Worm (Caenorhabditis elegans) whole organism, L3 larva: ENCODE data around the gene sec-24.1.
A peak's percentile ranks its signal among the peaks of the same experiment; 100 is the strongest.

ENCODE experiments used
- R02D3.7 ChIP-seq: fragments of 150-350 bp; optimal IDR thresholded peaks from 2 replicates; lab custom pipeline; 2014; ENCODE audit warnings: missing biosample characterization, missing genetic modification characterization
- ZK546.5 ChIP-seq: sonication (generic microtip); optimal IDR thresholded peaks from 2 replicates; lab custom pipeline; 2017; ENCODE audit warnings: missing biosample characterization, missing genetic modification characterization
- aly-2 ChIP-seq: fragments of 150-350 bp; optimal IDR thresholded peaks from 2 replicates; lab custom pipeline; 2014; ENCODE audit warnings: missing biosample characterization, missing genetic modification characterization
- ama-1 ChIP-seq: fragments of 150-350 bp; optimal IDR thresholded peaks from 2 replicates; lab custom pipeline; 2018
- ceh-16 ChIP-seq: sonication (generic microtip); optimal IDR thresholded peaks from 2 replicates; lab custom pipeline; 2017; ENCODE audit warnings: missing biosample characterization, missing genetic modification characterization
- ceh-28 ChIP-seq: fragments of 150-350 bp; optimal IDR thresholded peaks from 2 replicates; lab custom pipeline; 2014; ENCODE audit warnings: missing biosample characterization, missing genetic modification reagents, missing genetic modification characterization
- ceh-82 ChIP-seq: fragments of 150-350 bp; optimal IDR thresholded peaks from 2 replicates; lab custom pipeline; 2014; ENCODE audit warnings: missing biosample characterization, missing genetic modification characterization
- ceh-9 ChIP-seq: sonication (generic microtip); optimal IDR thresholded peaks from 2 replicates; lab custom pipeline; 2018; ENCODE audit warnings: missing biosample characterization, missing genetic modification characterization
- daf-12 ChIP-seq: fragments of 150-350 bp; optimal IDR thresholded peaks from 2 replicates; lab custom pipeline; 2014; ENCODE audit warnings: missing biosample characterization, missing genetic modification reagents, missing genetic modification characterization
- egl-27 ChIP-seq: sonication (generic microtip); optimal IDR thresholded peaks from 4 replicates; lab custom pipeline; 2017; ENCODE audit warnings: missing biosample characterization, missing genetic modification reagents, missing genetic modification characterization
- egl-5 ChIP-seq: fragments of 150-350 bp; optimal IDR thresholded peaks from 2 replicates; lab custom pipeline; 2017; ENCODE audit warnings: missing biosample characterization, missing genetic modification reagents, missing genetic modification characterization, inconsistent platforms
- elt-1 ChIP-seq: fragments of 150-350 bp; optimal IDR thresholded peaks from 2 replicates; lab custom pipeline; 2014; ENCODE audit warnings: missing biosample characterization, missing genetic modification characterization
- elt-2 ChIP-seq: sonication (generic microtip); optimal IDR thresholded peaks from 2 replicates; lab custom pipeline; 2016; ENCODE audit warnings: missing genetic modification reagents, mild to moderate bottlenecking, missing genetic modification characterization, missing compliant biosample characterization
- elt-3 ChIP-seq, 3 experiments: fragments of 150-350 bp in 1 of 3; sonication (generic microtip) in 2 of 3; optimal IDR thresholded peaks; 2 replicates in 2 of 3; 4 replicates in 1 of 3; lab custom pipeline; 2014 to 2017; ENCODE audit warnings: missing biosample characterization in 3 of 3, missing genetic modification characterization in 3 of 3
- eor-1 ChIP-seq, 2 experiments: fragments of 150-350 bp; optimal IDR thresholded peaks; 2 replicates each; lab custom pipeline; 2014 to 2018; ENCODE audit warnings: missing biosample characterization in 2 of 2, missing genetic modification characterization in 2 of 2
- fkh-10 ChIP-seq: sonication (generic microtip); optimal IDR thresholded peaks from 2 replicates; lab custom pipeline; 2017; ENCODE audit warnings: missing biosample characterization, missing genetic modification reagents, missing genetic modification characterization
- fkh-2 ChIP-seq: fragments of 150-350 bp; optimal IDR thresholded peaks from 2 replicates; lab custom pipeline; 2014; ENCODE audit warnings: missing biosample characterization, missing genetic modification reagents, missing genetic modification characterization
- fos-1 ChIP-seq: fragments of 150-350 bp; optimal IDR thresholded peaks from 2 replicates; lab custom pipeline; 2014; ENCODE audit warnings: missing biosample characterization, missing genetic modification characterization
- hmg-11 ChIP-seq: sonication (generic microtip); optimal IDR thresholded peaks from 2 replicates; lab custom pipeline; 2016; ENCODE audit warnings: missing genetic modification characterization, missing compliant biosample characterization
- jun-1 ChIP-seq: fragments of 150-350 bp; optimal IDR thresholded peaks from 2 replicates; lab custom pipeline; 2014; ENCODE audit warnings: missing biosample characterization, missing genetic modification reagents, missing genetic modification characterization
- lin-15B ChIP-seq: fragments of 150-350 bp; optimal IDR thresholded peaks from 2 replicates; lab custom pipeline; 2014; ENCODE audit warnings: missing biosample characterization, missing genetic modification characterization
- lin-39 ChIP-seq: fragments of 150-350 bp; optimal IDR thresholded peaks from 2 replicates; lab custom pipeline; 2018; ENCODE audit warnings: missing biosample characterization, missing genetic modification reagents, missing genetic modification characterization
- lsy-12 ChIP-seq: sonication (generic microtip); optimal IDR thresholded peaks from 2 replicates; lab custom pipeline; 2016; ENCODE audit warnings: mild to moderate bottlenecking, missing genetic modification characterization, missing compliant biosample characterization
- mdl-1 ChIP-seq: fragments of 150-350 bp; optimal IDR thresholded peaks from 2 replicates; lab custom pipeline; 2014; ENCODE audit warnings: missing biosample characterization, missing genetic modification characterization
- mml-1 ChIP-seq: fragments of 150-350 bp; sonication (generic microtip); optimal IDR thresholded peaks from 3 replicates; lab custom pipeline; 2014; ENCODE audit warnings: missing biosample characterization, missing genetic modification characterization
- nfya-1 ChIP-seq: sonication (generic microtip); optimal IDR thresholded peaks from 2 replicates; lab custom pipeline; 2017; ENCODE audit warnings: missing genetic modification characterization, mild to moderate bottlenecking, missing compliant biosample characterization, antibody characterized with exemption, moderate library complexity; ENCODE audit not compliant: insufficient read depth
- nhr-11 ChIP-seq: fragments of 150-350 bp; optimal IDR thresholded peaks from 2 replicates; lab custom pipeline; 2014; ENCODE audit warnings: missing biosample characterization, missing genetic modification characterization
- nhr-12 ChIP-seq: fragments of 150-350 bp; optimal IDR thresholded peaks from 2 replicates; lab custom pipeline; 2014; ENCODE audit warnings: missing biosample characterization, missing genetic modification characterization
- nhr-23 ChIP-seq: fragments of 150-350 bp; optimal IDR thresholded peaks from 2 replicates; lab custom pipeline; 2014; ENCODE audit warnings: missing biosample characterization, missing genetic modification reagents, missing genetic modification characterization
- nhr-237 ChIP-seq: fragments of 150-350 bp; optimal IDR thresholded peaks from 2 replicates; lab custom pipeline; 2014; ENCODE audit warnings: missing biosample characterization, missing genetic modification characterization
- nhr-25 ChIP-seq: sonication (generic microtip); optimal IDR thresholded peaks from 2 replicates; lab custom pipeline; 2017; ENCODE audit warnings: missing biosample characterization, missing genetic modification characterization
- nhr-28 ChIP-seq: fragments of 150-350 bp; optimal IDR thresholded peaks from 2 replicates; lab custom pipeline; 2014; ENCODE audit warnings: missing biosample characterization, missing genetic modification characterization
- nhr-43 ChIP-seq: sonication (generic microtip); optimal IDR thresholded peaks from 2 replicates; lab custom pipeline; 2016; ENCODE audit warnings: mild to moderate bottlenecking, missing genetic modification characterization, missing compliant biosample characterization; ENCODE audit not compliant: poor library complexity, severe bottlenecking
- nhr-67 ChIP-seq: fragments of 150-350 bp; optimal IDR thresholded peaks from 2 replicates; lab custom pipeline; 2014; ENCODE audit warnings: missing biosample characterization, missing genetic modification characterization
- nhr-76 ChIP-seq: fragments of 150-350 bp; sonication (generic microtip); optimal IDR thresholded peaks from 5 replicates; lab custom pipeline; 2014; ENCODE audit warnings: missing biosample characterization, missing genetic modification characterization
- nhr-77 ChIP-seq: fragments of 150-350 bp; optimal IDR thresholded peaks from 2 replicates; lab custom pipeline; 2014; ENCODE audit warnings: missing biosample characterization, missing genetic modification characterization
- pha-4 ChIP-seq: fragments of 150-350 bp; optimal IDR thresholded peaks from 2 replicates; lab custom pipeline; 2014; ENCODE audit warnings: missing biosample characterization, missing genetic modification reagents, missing genetic modification characterization
- pqm-1 ChIP-seq: fragments of 150-350 bp; optimal IDR thresholded peaks from 2 replicates; lab custom pipeline; 2017; ENCODE audit warnings: missing biosample characterization, missing genetic modification characterization, inconsistent platforms
- sea-2 ChIP-seq: fragments of 150-350 bp; sonication (generic microtip); optimal IDR thresholded peaks from 4 replicates; lab custom pipeline; 2014; ENCODE audit warnings: missing biosample characterization, missing genetic modification reagents, missing genetic modification characterization
- skn-1 ChIP-seq: fragments of 150-350 bp; optimal IDR thresholded peaks from 2 replicates; lab custom pipeline; 2014; ENCODE audit warnings: missing biosample characterization, missing genetic modification characterization
- snpc-4 ChIP-seq: fragments of 150-350 bp; optimal IDR thresholded peaks from 2 replicates; lab custom pipeline; 2014; ENCODE audit warnings: missing biosample characterization, missing genetic modification characterization
- tbx-2 ChIP-seq: sonication (generic microtip); optimal IDR thresholded peaks from 2 replicates; lab custom pipeline; 2016; ENCODE audit warnings: mild to moderate bottlenecking, missing genetic modification characterization, missing compliant biosample characterization
- unc-39 ChIP-seq: sonication (generic microtip); optimal IDR thresholded peaks from 4 replicates; lab custom pipeline; 2017; ENCODE audit warnings: missing biosample characterization, missing genetic modification characterization
- unc-62 ChIP-seq: fragments of 150-350 bp; sonication (generic microtip); optimal IDR thresholded peaks from 4 replicates; lab custom pipeline; 2014; ENCODE audit warnings: missing biosample characterization, missing genetic modification reagents, missing genetic modification characterization
- zag-1 ChIP-seq: fragments of 150-350 bp; optimal IDR thresholded peaks from 2 replicates; lab custom pipeline; 2014; ENCODE audit warnings: missing biosample characterization, missing genetic modification characterization
- ztf-11 ChIP-seq: fragments of 150-350 bp; optimal IDR thresholded peaks from 2 replicates; lab custom pipeline; 2014; ENCODE audit warnings: missing biosample characterization, missing genetic modification characterization
- ztf-4 ChIP-seq: fragments of 150-350 bp; optimal IDR thresholded peaks from 2 replicates; lab custom pipeline; 2014; ENCODE audit warnings: missing biosample characterization, missing genetic modification characterization

sec-24.1 gene

ce11 chrIV:11599717-11600116 is 33.7 kb upstream of the sec-24.1 start:
- no peak for TF ChIP-seq mdl-1 (tag; lab: Kevin White, UChicago)
- TF ChIP-seq elt-1 (tag; lab: Kevin White, UChicago), result peak; percentile 89
- TF ChIP-seq lsy-12, result no peak
- no peak for TF ChIP-seq ZK546.5
- TF ChIP-seq nhr-237, result no peak
- no peak for TF ChIP-seq daf-12 (tag; lab: Kevin White, UChicago)

- TF ChIP-seq nhr-237 (no peak), nhr-23 (no peak), sea-2 (GFP tag; lab: Kevin White, UChicago) (no peak), eor-1 (tag; optimal IDR thresholded peaks at IDR 0.05; lab: Kevin White, UChicago) (no peak), nhr-12 (tag; lab: Kevin White, UChicago) (no peak), unc-62 (GFP tag; lab: Kevin White, UChicago) (no peak), ztf-11 (tag; lab: Kevin White, UChicago) (no peak), pqm-1 (tag; lab: Kevin White, UChicago) (no peak), aly-2 (tag; lab: Kevin White, UChicago) (no peak), nhr-28 (tag; lab: Kevin White, UChicago) (no peak), R02D3.7 (tag; lab: Kevin White, UChicago) (no peak), elt-1 (tag; lab: Kevin White, UChicago) (no peak)
Observed at ce11 chrIV:11597079-11597478, 31.1 kb upstream of the sec-24.1 start.

ce11 chrIV:11594191-11594673 is 28.2 kb upstream of the sec-24.1 start, which contains the start of gene mig-38:
mig-38 (plus strand) TSS chrIV:11594244.
- TF ChIP-seq ZK546.5 (no peak), egl-5 (peak; percentile 24), elt-1 (tag; lab: Kevin White, UChicago) (no peak), snpc-4 (peak; percentile 14), ceh-16 (no peak), lin-39 (tag; lab: Kevin White, UChicago) (peak; percentile 54), nhr-43 (tag; lab: Kevin White, UChicago) (peak; percentile 69), daf-12 (tag; lab: Kevin White, UChicago) (no peak), jun-1 (tag; lab: Kevin White, UChicago) (peak; percentile 17), unc-62 (GFP tag; lab: Kevin White, UChicago) (no peak), nhr-67 (tag; lab: Kevin White, UChicago) (no peak), ztf-11 (tag; lab: Kevin White, UChicago) (no peak), egl-27 (tag; lab: Kevin White, UChicago) (no peak), ztf-4 (peak; percentile 27), nhr-237 (no peak), fkh-2 (tag; lab: Kevin White, UChicago) (no peak), tbx-2 (tag; lab: Kevin White, UChicago) (no peak), eor-1 (tag; optimal IDR thresholded peaks at IDR 0.05; lab: Kevin White, UChicago) (no peak), ceh-28 (tag; lab: Kevin White, UChicago) (no peak), elt-3 (tag; optimal IDR thresholded peaks at IDR 0.05; lab: Kevin White, UChicago) (no peak), ceh-82 (tag; lab: Kevin White, UChicago) (no peak), R02D3.7 (tag; lab: Kevin White, UChicago) (no peak), lin-15B (tag; lab: Kevin White, UChicago) (peak; percentile 39), nhr-76 (no peak), nfya-1 (tag; lab: Kevin White, UChicago) (peak; percentile 81), pha-4 (tag; lab: Kevin White, UChicago) (no peak), fos-1 (no peak), hmg-11 (tag; lab: Kevin White, UChicago) (peak; percentile 66), nhr-25 (tag; lab: Kevin White, UChicago) (peak; percentile 57), nhr-28 (tag; lab: Kevin White, UChicago) (no peak), mml-1 (tag; lab: Kevin White, UChicago) (no peak), aly-2 (tag; lab: Kevin White, UChicago) (no peak), nhr-11 (tag; lab: Kevin White, UChicago) (no peak), skn-1 (no peak), elt-2 (tag; lab: Kevin White, UChicago) (peak; percentile 56), mdl-1 (tag; lab: Kevin White, UChicago) (no peak), sea-2 (GFP tag; lab: Kevin White, UChicago) (no peak), unc-39 (tag; lab: Kevin White, UChicago) (no peak), lsy-12 (peak; percentile 50), zag-1 (no peak), nhr-23 (no peak), nhr-12 (tag; lab: Kevin White, UChicago) (no peak), fkh-10 (GFP tag; lab: Kevin White, UChicago) (no peak), nhr-77 (tag; lab: Kevin White, UChicago) (no peak), pqm-1 (tag; lab: Kevin White, UChicago) (peak; percentile 32), ama-1 (lab: Kevin White, UChicago) (peak; percentile 96), ceh-9 (no peak)
